Worm (Caenorhabditis elegans) whole organism, L1 larva: ENCODE data around the gene csp-2.

Experiments
- C04F5.9 ChIP-seq: sonication (generic microtip); optimal IDR thresholded peaks from 2 replicates; lab custom pipeline; 2016; ENCODE audit warnings: missing genetic modification characterization, missing compliant biosample characterization
- C16A3.4 ChIP-seq: fragments of 150-350 bp; optimal IDR thresholded peaks from 2 replicates; lab custom pipeline; 2014; ENCODE audit warnings: missing biosample characterization, missing genetic modification characterization
- C34B4.2 ChIP-seq: sonication (generic microtip); optimal IDR thresholded peaks from 2 replicates; lab custom pipeline; 2017; ENCODE audit warnings: mild to moderate bottlenecking, missing genetic modification characterization, missing compliant biosample characterization
- F16B12.6 ChIP-seq: fragments of 150-350 bp; optimal IDR thresholded peaks from 2 replicates; lab custom pipeline; 2014; ENCODE audit warnings: missing biosample characterization, missing genetic modification characterization
- Y116A8C.19 ChIP-seq: sonication (generic microtip); optimal IDR thresholded peaks from 2 replicates; lab custom pipeline; 2016; ENCODE audit warnings: missing compliant biosample characterization, missing genetic modification characterization, borderline replicate concordance
- aha-1 ChIP-seq: fragments of 150-350 bp; optimal IDR thresholded peaks from 2 replicates; lab custom pipeline; 2014; ENCODE audit warnings: missing biosample characterization, missing genetic modification characterization
- alr-1 ChIP-seq: fragments of 200-800 bp; sonication (Bioruptor generic); optimal IDR thresholded peaks from 2 replicates; lab custom pipeline; 2018; ENCODE audit warnings: borderline replicate concordance, mild to moderate bottlenecking, missing genetic modification characterization, missing compliant biosample characterization
- blmp-1 ChIP-seq: fragments of 150-350 bp; optimal IDR thresholded peaks from 2 replicates; lab custom pipeline; 2014; ENCODE audit warnings: missing biosample characterization, missing genetic modification characterization
- ceh-63 ChIP-seq: fragments of 200-800 bp; sonication (Bioruptor generic); optimal IDR thresholded peaks from 2 replicates; lab custom pipeline; 2018; ENCODE audit warnings: mild to moderate bottlenecking, missing genetic modification characterization, missing compliant biosample characterization
- ceh-8 ChIP-seq: fragments of 200-800 bp; sonication (Bioruptor generic); optimal IDR thresholded peaks from 2 replicates; lab custom pipeline; 2018; ENCODE audit warnings: mild to moderate bottlenecking, missing genetic modification characterization, moderate library complexity, missing compliant biosample characterization
- ceh-82 ChIP-seq, 3 experiments: fragments of 150-350 bp in 1 of 3; sonication (generic microtip) in 2 of 3; optimal IDR thresholded peaks; 2 replicates each; lab custom pipeline; 2014 to 2017; ENCODE audit warnings: missing biosample characterization in 3 of 3, missing genetic modification characterization in 3 of 3
- ceh-90 ChIP-seq: sonication (generic microtip); optimal IDR thresholded peaks from 2 replicates; lab custom pipeline; 2016; ENCODE audit warnings: missing genetic modification characterization, missing compliant biosample characterization
- ces-1 ChIP-seq: fragments of 150-350 bp; optimal IDR thresholded peaks from 2 replicates; lab custom pipeline; 2014; ENCODE audit warnings: missing biosample characterization, missing genetic modification reagents, missing genetic modification characterization
- dpl-1 ChIP-seq, 3 experiments: fragments of 150-350 bp in 2 of 3; sonication (generic microtip) in 1 of 3; optimal IDR thresholded peaks; 2 replicates each; lab custom pipeline; 2014 to 2017; ENCODE audit warnings: missing biosample characterization in 3 of 3, missing genetic modification characterization in 3 of 3, missing genetic modification reagents in 3 of 3
- efl-3 ChIP-seq: fragments of 200-800 bp; sonication (Bioruptor generic); optimal IDR thresholded peaks from 2 replicates; lab custom pipeline; 2018; ENCODE audit warnings: mild to moderate bottlenecking, missing genetic modification characterization, missing compliant biosample characterization
- elt-2 ChIP-seq: sonication (generic microtip); optimal IDR thresholded peaks from 2 replicates; lab custom pipeline; 2016; ENCODE audit warnings: missing genetic modification characterization, mild to moderate bottlenecking, inconsistent platforms, missing compliant biosample characterization, missing genetic modification reagents
- elt-3 ChIP-seq, 6 experiments: fragments of 150-350 bp in 1 of 6; sonication (generic microtip); optimal IDR thresholded peaks; 2 replicates each; lab custom pipeline; 2017 to 2018; ENCODE audit warnings: missing biosample characterization in 6 of 6, missing genetic modification characterization in 6 of 6, inconsistent platforms in 1 of 6
- ets-5 ChIP-seq: fragments of 200-800 bp; sonication (Bioruptor generic); IDR thresholded peaks from 2 replicates; pipeline ENCODE4 v1.3.6; 2022; ENCODE audit warnings: missing genetic modification characterization, missing compliant biosample characterization
- fkh-4 ChIP-seq: sonication (generic microtip); optimal IDR thresholded peaks from 2 replicates; lab custom pipeline; 2016; ENCODE audit warnings: missing compliant biosample characterization, missing genetic modification characterization, borderline replicate concordance
- fos-1 ChIP-seq: fragments of 150-350 bp; optimal IDR thresholded peaks from 2 replicates; lab custom pipeline; 2014; ENCODE audit warnings: missing biosample characterization, missing genetic modification characterization
- grh-1 ChIP-seq: fragments of 200-800 bp; sonication (Bioruptor generic); IDR thresholded peaks from 2 replicates; pipeline ENCODE4 v1.3.6; 2022; ENCODE audit warnings: missing genetic modification reagents, missing genetic modification characterization, missing compliant biosample characterization
- hlh-17 ChIP-seq: fragments of 200-800 bp; sonication (Bioruptor generic); optimal IDR thresholded peaks from 2 replicates; lab custom pipeline; 2018; ENCODE audit warnings: missing genetic modification characterization, mild to moderate bottlenecking, missing compliant biosample characterization, moderate library complexity, borderline replicate concordance
- hlh-4 ChIP-seq: sonication (generic microtip); optimal IDR thresholded peaks from 2 replicates; lab custom pipeline; 2016; ENCODE audit warnings: mild to moderate bottlenecking, missing genetic modification characterization, missing compliant biosample characterization
- hpl-2 ChIP-seq: fragments of 150-350 bp; optimal IDR thresholded peaks from 2 replicates; lab custom pipeline; 2014; ENCODE audit warnings: missing biosample characterization, missing genetic modification reagents, missing genetic modification characterization
- isw-1 ChIP-seq: fragments of 200-800 bp; sonication (Bioruptor generic); IDR thresholded peaks from 2 replicates; pipeline ENCODE4 v1.3.6; 2022; ENCODE audit warnings: missing genetic modification characterization, missing compliant biosample characterization
- jun-1 ChIP-seq: fragments of 150-350 bp; optimal IDR thresholded peaks from 2 replicates; lab custom pipeline; 2014; ENCODE audit warnings: missing biosample characterization, missing genetic modification reagents, missing genetic modification characterization
- lin-14 ChIP-seq: fragments of 200-800 bp; sonication (Bioruptor generic); optimal IDR thresholded peaks from 2 replicates; lab custom pipeline; 2018; ENCODE audit warnings: mild to moderate bottlenecking, missing genetic modification characterization, moderate library complexity, missing compliant biosample characterization
- lin-15B ChIP-seq: fragments of 150-350 bp; sonication (generic microtip); optimal IDR thresholded peaks from 3 replicates; lab custom pipeline; 2014; ENCODE audit warnings: missing biosample characterization, missing genetic modification characterization
- lin-35 ChIP-seq, 2 experiments: fragments of 150-350 bp; optimal IDR thresholded peaks; 2 replicates each; lab custom pipeline; 2014; ENCODE audit warnings: missing biosample characterization in 2 of 2, missing genetic modification characterization in 2 of 2, missing genetic modification reagents in 2 of 2
- lin-39 ChIP-seq: fragments of 150-350 bp; optimal IDR thresholded peaks from 2 replicates; lab custom pipeline; 2014; ENCODE audit warnings: missing biosample characterization, missing genetic modification reagents, missing genetic modification characterization
- lir-3 ChIP-seq: sonication (generic microtip); optimal IDR thresholded peaks from 2 replicates; lab custom pipeline; 2016; ENCODE audit warnings: mild to moderate bottlenecking, missing genetic modification characterization, moderate library complexity, missing compliant biosample characterization; ENCODE audit not compliant: poor library complexity
- lsy-2 ChIP-seq, 2 experiments: fragments of 150-350 bp; optimal IDR thresholded peaks; 2 replicates each; lab custom pipeline; 2014; ENCODE audit warnings: missing biosample characterization in 2 of 2, missing genetic modification characterization in 2 of 2
- mab-9 ChIP-seq: fragments of 200-800 bp; sonication (Bioruptor generic); IDR thresholded peaks from 2 replicates; pipeline ENCODE4 v1.3.6; 2022; ENCODE audit warnings: missing genetic modification reagents, missing genetic modification characterization, missing compliant biosample characterization
- nhr-237 ChIP-seq: fragments of 150-350 bp; optimal IDR thresholded peaks from 2 replicates; lab custom pipeline; 2014; ENCODE audit warnings: missing biosample characterization, missing genetic modification characterization
- nhr-28 ChIP-seq: fragments of 150-350 bp; optimal IDR thresholded peaks from 2 replicates; lab custom pipeline; 2014; ENCODE audit warnings: missing biosample characterization, missing genetic modification characterization
- nhr-47 ChIP-seq: sonication (generic microtip); optimal IDR thresholded peaks from 2 replicates; lab custom pipeline; 2016; ENCODE audit warnings: mild to moderate bottlenecking, missing genetic modification characterization, moderate library complexity, missing compliant biosample characterization
- nhr-76 ChIP-seq: sonication (generic microtip); optimal IDR thresholded peaks from 2 replicates; lab custom pipeline; 2017; ENCODE audit warnings: missing biosample characterization, missing genetic modification characterization
- nhr-77 ChIP-seq: fragments of 150-350 bp; optimal IDR thresholded peaks from 2 replicates; lab custom pipeline; 2014; ENCODE audit warnings: missing biosample characterization, missing genetic modification characterization
- nhr-84 ChIP-seq: sonication (generic microtip); optimal IDR thresholded peaks from 2 replicates; lab custom pipeline; 2017; ENCODE audit warnings: missing biosample characterization, missing genetic modification characterization
- nhr-85 ChIP-seq: sonication (generic microtip); peaks from one replicate; lab custom pipeline; 2016; ENCODE audit warnings: missing genetic modification characterization, inconsistent platforms, missing compliant biosample characterization
- pag-3 ChIP-seq: sonication (generic microtip); optimal IDR thresholded peaks from 2 replicates; lab custom pipeline; 2017; ENCODE audit warnings: missing genetic modification characterization, mild to moderate bottlenecking, missing compliant biosample characterization, antibody characterized with exemption, borderline replicate concordance; ENCODE audit not compliant: insufficient read depth
- sptf-1 ChIP-seq: fragments of 150-350 bp; optimal IDR thresholded peaks from 2 replicates; lab custom pipeline; 2014; ENCODE audit warnings: missing biosample characterization, missing genetic modification characterization
- sup-37 ChIP-seq: fragments of 200-800 bp; sonication (Bioruptor generic); optimal IDR thresholded peaks from 2 replicates; lab custom pipeline; 2018; ENCODE audit warnings: mild to moderate bottlenecking, missing genetic modification characterization, missing compliant biosample characterization
- swsn-7 ChIP-seq: sonication (generic microtip); optimal IDR thresholded peaks from 2 replicates; lab custom pipeline; 2016; ENCODE audit warnings: missing genetic modification characterization, missing compliant biosample characterization
- unc-130 ChIP-seq: fragments of 150-350 bp; optimal IDR thresholded peaks from 2 replicates; lab custom pipeline; 2017; ENCODE audit warnings: missing biosample characterization, missing genetic modification characterization, inconsistent platforms
- unc-62 ChIP-seq: fragments of 150-350 bp; optimal IDR thresholded peaks from 2 replicates; lab custom pipeline; 2014; ENCODE audit warnings: missing biosample characterization, missing genetic modification reagents, missing genetic modification characterization
- unc-86 ChIP-seq: sonication (generic microtip); optimal IDR thresholded peaks from 2 replicates; lab custom pipeline; 2016; ENCODE audit warnings: missing genetic modification characterization, missing compliant biosample characterization
- unc-98 ChIP-seq: fragments of 200-800 bp; sonication (Bioruptor generic); IDR thresholded peaks from 2 replicates; pipeline ENCODE4 v1.3.6; 2022; ENCODE audit warnings: missing genetic modification characterization, missing compliant biosample characterization
- xbp-1 ChIP-seq: sonication (generic microtip); optimal IDR thresholded peaks from 2 replicates; lab custom pipeline; 2016; ENCODE audit warnings: missing genetic modification characterization, missing compliant biosample characterization
- zag-1 ChIP-seq: fragments of 150-350 bp; optimal IDR thresholded peaks from 2 replicates; lab custom pipeline; 2014; ENCODE audit warnings: missing biosample characterization, missing genetic modification characterization
- zip-4 ChIP-seq: fragments of 200-800 bp; sonication (Bioruptor generic); optimal IDR thresholded peaks from 2 replicates; lab custom pipeline; 2018; ENCODE audit warnings: mild to moderate bottlenecking, missing genetic modification characterization, moderate library complexity, missing compliant biosample characterization
- ztf-4 ChIP-seq: fragments of 150-350 bp; optimal IDR thresholded peaks from 2 replicates; lab custom pipeline; 2014; ENCODE audit warnings: missing biosample characterization, missing genetic modification characterization

csp-2 gene

ce11 chrIV:6336748-6337147 lies 29.2 kb downstream of the csp-2 start (continued):
- TF ChIP-seq ceh-8 (GFP tag; lab: Kevin White, UChicago) (peak; percentile 82), ceh-63 (GFP tag; lab: Kevin White, UChicago) (no peak), ets-5 (GFP tag; lab: Robert Waterston, UW) (no peak), F16B12.6 (tag; lab: Kevin White, UChicago) (peak; percentile 41), nhr-84 (tag; lab: Kevin White, UChicago) (no peak), lin-14 (GFP tag; lab: Kevin White, UChicago) (peak; percentile 99), swsn-7 (tag; lab: Kevin White, UChicago) (peak; percentile 93), mab-9 (peak; percentile 88), C04F5.9 (peak; percentile 83), efl-3 (GFP tag; lab: Kevin White, UChicago) (peak; percentile 11), isw-1 (GFP tag; lab: Robert Waterston, UW) (peak; percentile 70), fkh-4 (tag; lab: Kevin White, UChicago) (peak; percentile 61), lin-39 (peak; percentile 94), pag-3 (tag; lab: Kevin White, UChicago) (no peak), aha-1 (peak; percentile 90), lir-3 (tag; lab: Kevin White, UChicago) (peak; percentile 90), alr-1 (tag; lab: Kevin White, UChicago) (no peak), nhr-76 (tag; lab: Kevin White, UChicago) (no peak), ceh-90 (tag; lab: Kevin White, UChicago) (no peak), lsy-2 (tag; optimal IDR thresholded peaks at IDR 0.05; lab: Kevin White, UChicago) (peak; percentile 91 to 92), unc-130 (peak; percentile 79), nhr-85 (tag; lab: Kevin White, UChicago) (peak; percentile 100), Y116A8C.19 (tag; lab: Kevin White, UChicago) (no peak), blmp-1 (tag; lab: Kevin White, UChicago) (peak; percentile 99), sup-37 (GFP tag; lab: Kevin White, UChicago) (peak; percentile 90), elt-2 (peak; percentile 97), nhr-28 (tag; lab: Kevin White, UChicago) (no peak), ztf-4 (tag; lab: Kevin White, UChicago) (peak; percentile 98), C16A3.4 (tag; lab: Kevin White, UChicago) (peak; percentile 88), lin-35 (GFP tag; optimal IDR thresholded peaks at IDR 0.05; lab: Kevin White, UChicago) (peak; percentile 73 to 93), zip-4 (GFP tag; lab: Kevin White, UChicago) (peak; percentile 68), dpl-1 (GFP tag; optimal IDR thresholded peaks at IDR 0.05; lab: Kevin White, UChicago) (peak; percentile 74 to 80 (median 76)), elt-3 (tag; optimal IDR thresholded peaks at IDR 0.05; lab: Kevin White, UChicago) (peak in 3 of 6 experiments; percentile 49 to 97 (median 92)), fos-1 (tag; lab: Kevin White, UChicago) (peak; percentile 46), unc-86 (tag; lab: Kevin White, UChicago) (peak; percentile 92), unc-98 (peak; percentile 64; the same call in 1 of the 2 replicates), hpl-2 (GFP tag; lab: Kevin White, UChicago) (peak; percentile 74), nhr-77 (peak; percentile 38), C34B4.2 (tag; lab: Kevin White, UChicago) (peak; percentile 15), nhr-237 (tag; lab: Kevin White, UChicago) (peak; percentile 37), sptf-1 (tag; lab: Kevin White, UChicago) (no peak), ceh-82 (tag; optimal IDR thresholded peaks at IDR 0.05; lab: Kevin White, UChicago) (peak; percentile 6 to 81 (median 24)), nhr-47 (tag; lab: Kevin White, UChicago) (peak; percentile 97), hlh-4 (tag; lab: Kevin White, UChicago) (no peak), lin-15B (tag; lab: Kevin White, UChicago) (peak; percentile 22), zag-1 (no peak), hlh-17 (GFP tag; lab: Kevin White, UChicago) (no peak), ces-1 (GFP tag; lab: Kevin White, UChicago) (no peak), xbp-1 (peak; percentile 97), grh-1 (GFP tag; lab: Robert Waterston, UW) (peak; percentile 90), jun-1 (peak; percentile 90), unc-62 (GFP tag; lab: Kevin White, UChicago) (no peak)
